Worm (Caenorhabditis elegans): ENCODE measurements around the gene nhr-159.

DNA sequence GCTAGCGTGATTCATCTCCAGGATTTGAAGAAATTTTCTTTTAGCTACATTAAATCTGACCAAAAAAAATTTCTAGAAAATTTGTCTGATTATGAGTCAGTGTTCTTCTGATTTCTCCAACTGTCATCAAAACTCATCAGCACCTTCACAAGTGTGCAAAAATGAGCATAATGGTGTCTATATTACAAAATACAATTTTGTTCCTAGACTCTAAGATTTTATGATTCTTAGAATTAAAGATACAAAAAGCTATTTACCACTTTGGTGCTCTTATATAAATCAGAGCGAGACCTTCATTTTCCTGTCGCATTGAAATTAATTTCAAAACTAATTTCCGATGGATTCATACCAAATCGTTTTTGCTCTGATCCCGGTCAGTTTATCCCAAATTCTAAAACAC is 34.3 kb upstream of the nhr-159 start, which contains the start of gene srx-68:
- no peak for TF ChIP-seq lin-39 (tag; optimal IDR thresholded peaks at IDR 0.05)
- no peak for TF ChIP-seq efl-1 (optimal IDR thresholded peaks at IDR 0.05)
- no peak for TF ChIP-seq efl-1 (GFP tag; optimal IDR thresholded peaks at IDR 0.05 in 1 of 2)
- TF ChIP-seq ztf-4 (tag; optimal IDR thresholded peaks at IDR 0.05) = no peak
- TF ChIP-seq unc-62 (GFP tag; optimal IDR thresholded peaks at IDR 0.05) = no peak

Data from whole organism, L1 larva.